Worm (Caenorhabditis elegans): Measurements from ENCODE around the gene glt-6.

The glt-6 gene

DNA sequence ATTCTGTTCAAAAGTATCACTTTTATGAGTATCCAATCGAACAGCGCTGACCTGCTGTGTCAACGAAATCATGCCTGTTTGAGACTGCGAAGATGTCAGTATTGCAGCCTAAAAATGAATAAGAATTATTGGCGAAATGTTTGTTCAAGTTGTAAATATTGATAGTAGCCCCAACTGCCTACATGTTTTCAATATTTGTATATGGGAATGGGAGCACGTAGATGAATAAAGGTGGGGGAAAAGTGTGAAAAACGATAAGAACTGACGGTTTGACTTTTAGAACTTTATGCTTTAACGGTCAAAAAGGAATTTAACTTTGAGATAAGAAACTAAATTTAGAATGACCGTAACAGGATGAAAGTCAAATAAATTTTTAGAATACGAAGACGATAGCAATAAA lies 16.8 kb downstream of the glt-6 start:
- no peak for TF ChIP-seq unc-62 (GFP tag; optimal IDR thresholded peaks at IDR 0.05)

DNA sequence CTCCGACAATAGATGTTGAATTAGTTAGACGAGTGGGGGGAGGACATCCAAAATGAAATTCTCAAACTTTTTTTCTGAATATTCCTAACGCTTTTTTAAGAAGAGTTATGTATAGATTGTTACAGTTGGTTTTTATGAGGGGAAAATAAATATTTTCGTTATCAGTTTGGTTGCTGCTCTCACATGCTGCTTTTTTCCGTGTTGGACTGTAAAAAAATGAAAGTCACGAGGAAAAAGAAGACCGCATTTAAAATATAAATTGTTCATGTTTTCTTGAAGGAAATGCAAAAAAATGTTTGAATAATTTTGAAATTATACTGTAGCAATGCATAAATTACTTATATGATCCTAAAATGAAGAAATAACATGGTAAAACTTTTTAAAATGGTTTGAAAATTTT lies 17.4 kb downstream of the glt-6 start:
- TF ChIP-seq unc-62 (GFP tag; optimal IDR thresholded peaks at IDR 0.05): no peak

DNA sequence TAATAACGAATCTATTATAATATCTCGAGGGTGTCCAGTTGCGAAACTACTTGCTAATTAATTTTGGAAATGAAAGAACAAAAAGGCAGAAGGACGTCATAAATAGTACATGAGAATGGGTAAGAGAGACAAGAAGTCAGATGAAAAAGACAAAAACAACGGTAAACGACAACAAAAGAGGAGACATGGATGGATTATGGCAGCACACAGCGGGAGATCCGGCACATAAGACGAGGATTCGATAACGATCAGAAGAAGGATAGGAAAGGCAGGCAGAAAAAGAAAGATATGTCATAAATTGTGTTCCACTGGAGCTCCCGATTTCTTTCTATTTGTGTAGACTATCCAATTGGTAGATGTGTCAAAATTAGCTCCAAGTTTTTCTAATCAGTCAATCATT lies 18.2 kb downstream of the glt-6 start:
- TF ChIP-seq unc-62 (GFP tag; optimal IDR thresholded peaks at IDR 0.05): no peak

DNA sequence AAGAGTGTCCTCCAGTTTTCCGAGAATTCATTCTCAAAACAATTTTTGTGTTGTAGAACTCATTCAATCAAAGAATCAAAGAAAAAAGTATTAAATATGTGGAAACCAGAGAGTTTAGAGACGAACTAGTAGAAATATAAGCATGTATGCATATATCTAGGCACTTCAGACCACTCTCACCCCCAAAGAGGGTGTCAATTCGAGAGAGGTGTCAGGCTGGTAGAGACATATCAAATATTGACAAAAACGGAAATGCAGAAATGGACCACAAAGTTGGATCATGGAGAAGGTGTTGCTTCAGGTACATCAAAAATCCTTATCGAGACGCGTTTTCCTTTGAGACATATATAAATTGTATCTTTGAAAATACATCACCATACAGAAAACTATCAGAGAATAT lies 20.3 kb downstream of the glt-6 start:
- no peak for TF ChIP-seq unc-62 (GFP tag; optimal IDR thresholded peaks at IDR 0.05)

DNA sequence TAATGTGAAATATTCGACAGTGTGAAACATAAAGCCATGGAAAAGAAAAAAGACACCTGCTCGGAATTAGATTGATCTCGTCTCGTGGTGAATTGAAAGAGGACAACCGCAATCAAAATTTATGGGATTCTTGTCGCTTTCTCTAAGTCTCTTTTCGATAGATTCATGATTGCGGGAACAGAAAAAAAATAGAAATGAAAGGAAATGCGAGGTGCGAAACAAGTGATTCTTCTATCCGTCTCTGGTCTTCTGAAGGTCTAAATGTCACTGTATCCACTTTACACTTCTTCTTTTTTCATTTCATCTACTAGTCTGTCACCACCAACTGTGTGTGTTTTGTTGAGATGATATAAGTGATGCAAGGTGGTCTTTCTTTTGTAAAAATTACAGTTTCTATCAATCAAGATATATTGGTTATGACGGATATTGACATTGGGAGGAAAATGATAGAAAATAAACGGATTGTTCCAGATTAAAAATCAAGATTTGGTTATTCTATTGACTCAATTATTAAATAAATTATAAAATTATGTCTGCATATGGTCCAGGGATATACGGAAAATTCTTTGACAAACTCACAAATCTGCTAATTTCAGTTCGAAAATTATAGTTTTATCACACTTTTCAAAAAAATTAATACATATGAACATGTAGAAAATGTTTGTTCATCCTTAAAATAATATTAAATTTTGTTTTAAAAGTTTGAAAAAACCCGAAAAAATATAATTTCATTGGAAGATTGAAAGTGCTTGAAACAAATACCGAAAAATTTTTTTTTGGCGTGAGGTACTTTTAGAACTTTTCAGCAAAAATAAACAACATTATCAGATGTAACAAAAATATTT lies 27.0 kb downstream of the glt-6 start:
- TF ChIP-seq unc-62 (GFP tag; optimal IDR thresholded peaks at IDR 0.05): no peak

DNA sequence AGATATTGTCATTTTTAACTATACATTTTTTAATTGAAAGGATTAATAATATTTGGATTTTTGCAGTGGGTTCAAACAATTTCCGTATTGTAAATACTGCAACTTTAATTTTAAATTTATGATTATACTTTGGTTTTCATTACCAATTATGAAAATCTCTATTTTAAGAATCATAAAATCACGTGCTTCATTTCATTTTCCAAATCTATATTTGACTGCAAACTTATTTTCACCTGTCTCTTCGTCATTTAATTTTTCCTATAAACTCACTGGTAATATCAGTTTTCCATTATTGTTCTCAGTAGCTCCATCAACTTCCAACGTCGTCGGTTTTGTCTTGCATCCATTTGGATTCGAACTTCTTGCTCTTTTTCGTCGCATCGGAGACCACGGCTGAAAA lies 28.9 kb downstream of the glt-6 start, which contains the start of gene R05G6.1:
TSS of gene R05G6.1 (plus strand) at position 301 of the 400 bp plus-strand sequence.
- TF ChIP-seq unc-62 (GFP tag; optimal IDR thresholded peaks at IDR 0.05): no peak

DNA sequence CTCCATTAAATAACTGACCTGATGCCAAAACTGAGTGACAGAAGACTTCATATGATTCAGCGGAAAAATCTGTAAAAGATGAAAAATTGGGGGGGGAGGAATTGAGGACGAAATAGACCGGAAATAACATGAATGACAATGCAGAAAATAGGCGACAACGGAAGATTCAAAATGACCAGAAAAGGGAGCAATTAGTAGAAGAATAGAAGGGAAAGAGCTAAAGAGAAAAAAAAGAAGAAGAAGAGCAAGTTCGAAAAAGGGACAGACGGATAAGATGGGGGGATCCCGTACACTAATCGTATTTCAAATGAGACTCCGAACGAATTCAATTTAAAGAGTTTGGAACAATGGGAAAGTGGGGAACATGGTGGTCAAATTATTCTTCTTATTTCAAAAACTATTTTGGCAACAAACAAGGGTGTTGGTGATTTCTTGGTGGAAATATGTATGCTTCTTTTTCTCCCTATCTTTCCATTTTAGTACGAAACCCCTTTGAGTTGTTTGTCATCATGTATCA lies 39.1 kb downstream of the glt-6 start, which contains the start of gene R05G6.10:
TSS of gene R05G6.10 (minus strand) at position 51 of the 517 bp plus-strand sequence.
- TF ChIP-seq unc-62 (GFP tag; optimal IDR thresholded peaks at IDR 0.05): no peak

DNA sequence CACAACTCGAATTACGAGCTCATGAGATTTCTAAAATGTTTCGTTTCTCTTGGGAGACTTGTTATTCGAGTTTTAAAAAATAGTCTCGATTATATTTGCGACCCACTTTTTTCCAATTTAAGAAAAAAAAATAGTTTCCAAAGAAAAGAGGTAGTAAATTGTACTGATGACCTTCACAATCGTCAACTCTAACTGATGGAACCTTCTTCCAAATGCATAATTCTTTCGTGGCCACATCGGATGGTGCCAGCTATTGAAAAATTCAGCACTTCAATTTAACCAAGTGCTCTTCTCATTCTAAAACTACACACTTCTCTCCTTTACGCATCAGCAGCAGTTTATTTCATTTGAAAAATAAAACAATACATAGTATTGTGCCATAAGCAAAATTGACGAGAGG lies 40.2 kb downstream of the glt-6 start:
- TF ChIP-seq unc-62 (GFP tag; optimal IDR thresholded peaks at IDR 0.05): no peak

DNA sequence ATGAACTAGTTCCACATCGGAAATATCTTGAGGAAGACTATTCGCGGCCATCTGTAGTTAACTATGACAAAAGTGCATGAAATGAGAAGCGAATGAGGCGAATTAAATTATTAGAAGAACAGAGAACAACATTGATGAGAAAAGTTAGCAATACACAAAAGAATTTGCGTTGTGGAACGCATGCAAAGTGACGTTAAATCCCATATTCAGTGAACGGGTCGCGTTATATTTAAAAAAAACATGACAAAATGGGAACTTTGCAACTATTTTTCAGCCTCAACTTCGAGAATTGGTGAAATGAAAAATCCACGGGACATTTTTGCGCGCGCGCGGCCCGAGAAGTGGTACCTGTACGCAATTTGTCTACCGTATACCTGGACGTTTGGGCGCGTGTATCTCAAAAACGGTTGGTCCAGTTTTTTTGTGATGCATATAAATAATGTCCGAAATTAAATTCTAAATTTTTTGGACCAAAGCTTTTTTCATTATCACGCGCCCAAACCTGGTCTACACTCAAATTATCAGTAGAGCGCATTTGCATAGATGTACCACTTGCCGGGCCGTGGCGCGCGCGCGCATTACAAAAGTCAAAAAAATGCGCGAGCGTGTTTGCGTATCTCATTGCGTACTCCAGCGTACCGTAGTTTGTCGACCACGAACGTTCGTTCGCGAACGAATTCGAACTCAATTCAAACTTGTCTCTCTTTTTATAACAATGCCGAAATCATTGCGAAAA lies 44.6 kb downstream of the glt-6 start, which contains the start of the genes cdd-2 and oef-1:
TSS of gene cdd-2 (minus strand) at position 51 of the 736 bp plus-strand sequence.
TSS of gene oef-1 (plus strand) at position 575 of the 736 bp plus-strand sequence.
- TF ChIP-seq unc-62 (GFP tag; optimal IDR thresholded peaks at IDR 0.05): no peak

DNA sequence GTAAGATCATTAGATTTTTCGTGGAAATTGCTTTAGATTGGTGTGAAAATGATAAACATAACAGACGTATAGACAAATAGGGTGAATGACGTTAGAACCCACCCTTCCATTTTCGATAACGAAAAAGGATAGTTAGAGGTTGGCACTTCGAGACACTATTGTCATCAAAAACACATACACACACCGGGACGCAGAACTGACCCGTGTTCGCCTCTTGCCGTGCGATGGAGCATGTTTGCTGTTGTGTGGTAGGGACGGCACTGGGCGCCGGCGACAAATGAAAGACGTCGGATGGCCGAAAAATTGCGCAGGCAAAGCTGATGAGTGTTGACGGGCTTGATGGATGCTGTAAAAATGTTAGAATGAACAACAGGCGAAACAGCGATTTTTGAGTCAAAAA lies 46.4 kb downstream of the glt-6 start:
- TF ChIP-seq unc-62 (GFP tag; optimal IDR thresholded peaks at IDR 0.05): no peak

DNA sequence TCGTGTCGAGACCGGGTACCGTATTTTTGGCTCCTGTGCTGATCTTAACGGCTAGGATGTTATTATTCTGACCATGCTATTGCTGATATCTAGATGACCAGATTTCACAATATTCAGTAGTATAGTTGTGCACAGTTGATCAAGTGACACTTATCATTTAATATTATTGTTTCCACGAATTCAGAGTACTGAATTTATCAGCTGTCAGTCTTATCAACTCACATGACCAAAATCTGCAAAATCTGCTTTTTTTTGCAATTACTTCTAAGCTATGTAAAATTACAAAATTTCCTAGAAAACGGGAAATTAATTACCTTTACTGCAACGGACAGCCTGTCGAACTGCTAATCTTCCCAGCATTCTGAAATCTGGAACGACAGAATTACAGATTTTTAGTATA lies 47.0 kb downstream of the glt-6 start, which contains the start of gene pam-1:
TSS of gene pam-1 (minus strand) at position 368 of the 400 bp plus-strand sequence.
- TF ChIP-seq unc-62 (GFP tag; optimal IDR thresholded peaks at IDR 0.05): no peak

DNA sequence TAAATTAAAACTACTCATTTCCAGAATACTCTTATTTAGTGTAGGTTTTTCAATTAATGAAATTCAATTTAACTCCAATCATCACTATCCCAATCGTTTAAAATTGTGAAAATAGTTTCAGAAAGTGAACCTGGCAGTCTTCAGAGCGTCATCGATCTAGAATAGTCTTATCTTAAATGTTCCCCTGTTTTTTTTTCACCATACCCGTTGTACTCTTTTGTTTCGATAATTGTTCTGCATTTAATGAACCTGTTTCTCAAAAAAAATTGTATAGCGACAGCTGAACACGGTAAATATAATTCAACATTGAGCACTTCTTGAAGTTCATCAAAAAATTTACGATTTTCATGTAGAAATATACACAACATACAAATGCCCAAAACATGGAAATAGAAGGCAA lies 47.8 kb downstream of the glt-6 start:
- TF ChIP-seq unc-62 (GFP tag; optimal IDR thresholded peaks at IDR 0.05): no peak

DNA sequence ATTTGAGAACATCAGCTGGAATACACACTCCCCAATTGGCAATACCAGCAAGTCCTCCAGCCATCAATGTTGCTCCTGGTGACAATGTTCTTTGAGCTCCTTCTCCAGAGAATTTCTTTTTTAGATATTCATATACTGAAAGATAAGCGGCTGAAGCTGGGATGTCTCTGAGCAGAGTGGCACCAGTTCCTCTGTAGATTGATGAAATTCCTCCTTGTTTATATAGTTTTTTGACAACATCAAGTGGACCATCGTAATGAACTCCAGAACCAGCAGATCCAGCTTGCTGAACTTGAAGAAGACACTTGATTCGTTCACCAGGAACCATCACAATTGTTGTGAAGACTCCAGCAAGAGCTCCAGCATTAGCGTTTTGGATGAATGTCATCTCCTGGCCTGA lies 48.7 kb downstream of the glt-6 start:
- no peak for TF ChIP-seq unc-62 (GFP tag; optimal IDR thresholded peaks at IDR 0.05)

DNA sequence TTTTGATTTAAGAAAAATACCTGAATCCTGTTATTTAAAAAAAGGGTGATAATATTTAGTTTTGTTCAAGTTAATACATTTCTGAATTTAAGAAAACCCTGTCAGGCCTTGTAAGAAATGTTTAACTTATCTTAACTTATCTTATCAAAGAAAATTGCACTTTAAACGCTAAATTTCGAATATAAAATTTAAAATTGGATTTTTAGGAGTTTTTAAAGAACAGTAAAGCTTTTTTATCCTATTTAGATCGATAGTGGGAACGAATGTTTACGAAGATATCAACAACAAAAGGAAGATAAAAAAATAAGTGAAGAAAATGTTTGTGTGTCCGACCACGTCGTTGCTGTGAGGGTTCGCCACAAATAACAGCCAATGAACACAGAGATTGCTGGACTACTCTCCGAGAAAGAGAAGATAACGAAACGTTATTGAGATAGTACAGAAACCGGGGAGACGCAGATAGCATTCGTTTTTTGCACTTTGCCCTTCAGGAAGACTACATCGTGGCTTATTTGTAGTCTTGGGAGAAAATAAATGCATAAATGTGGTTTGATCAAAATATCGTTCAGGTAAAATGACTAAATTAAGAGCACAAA lies 49.6 kb downstream of the glt-6 start, which contains the start of gene dif-1:
TSS of gene dif-1 (minus strand) at position 51 of the 596 bp plus-strand sequence.
- TF ChIP-seq unc-62 (GFP tag; optimal IDR thresholded peaks at IDR 0.05): no peak

DNA sequence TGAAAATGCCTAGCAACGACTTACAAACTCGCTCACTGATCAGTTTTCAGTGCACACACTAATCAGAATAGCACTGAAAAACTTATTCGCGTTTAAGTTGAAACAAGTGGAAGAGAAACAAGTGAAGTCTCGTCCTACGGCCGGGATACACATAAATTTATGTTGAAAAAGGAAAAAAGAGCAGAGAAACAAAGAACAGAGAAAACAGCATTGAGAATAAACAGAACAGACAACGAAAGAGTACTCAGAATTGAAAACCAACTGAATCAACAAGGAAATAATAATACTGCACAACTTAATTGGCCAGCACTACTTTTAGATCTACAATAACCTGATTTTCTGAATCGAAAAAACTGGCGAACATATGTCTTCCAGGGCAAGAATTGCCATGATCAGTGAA lies 50.9 kb downstream of the glt-6 start, which contains the start of gene F49E8.6:
TSS of gene F49E8.6 (minus strand) at position 317 of the 400 bp plus-strand sequence.
- no peak for TF ChIP-seq unc-62 (GFP tag; optimal IDR thresholded peaks at IDR 0.05)
